Fruit fly (Drosophila melanogaster): ENCODE results near the gene spg.

dm6 chr3R:28842431-28842830, 2.6 kb upstream of the spg start:
- TF ChIP-seq Mnt (GFP tag; optimal IDR thresholded peaks at IDR 0.05) (no peak), bab1 (GFP tag; optimal IDR thresholded peaks at IDR 0.05) (no peak), CG5204 (GFP tag; optimal IDR thresholded peaks at IDR 0.05) (no peak), Hr96 (GFP tag; optimal IDR thresholded peaks at IDR 0.05) (no peak), kay (GFP tag; ENCODE audit: borderline replicate concordance) (no peak), toe (GFP tag; optimal IDR thresholded peaks at IDR 0.05) (no peak), cnc (optimal IDR thresholded peaks at IDR 0.05) (no peak)
